Fruit fly (Drosophila melanogaster) whole organism, pupa: ENCODE measurements around the gene CG45544.

Experiments
- CG10348 ChIP-seq: fragments of 200-800 bp; sonication (Bioruptor generic); IDR thresholded peaks from 2 replicates; pipeline ENCODE4 v1.3.6; 2022; ENCODE audit warnings: missing biosample characterization, missing genetic modification characterization
- CG12605 ChIP-seq: fragments of 200-800 bp; sonication (Bioruptor generic); IDR thresholded peaks from 2 replicates; pipeline ENCODE4 v1.3.6; 2022; ENCODE audit warnings: missing biosample characterization, missing genetic modification characterization
- CG13204 ChIP-seq: fragments of 200-800 bp; sonication (Bioruptor generic); optimal IDR thresholded peaks from 2 replicates; lab custom pipeline; 2018; ENCODE audit warnings: missing biosample characterization, mild to moderate bottlenecking, missing genetic modification characterization, moderate library complexity
- CG14655 ChIP-seq: fragments of 200-800 bp; sonication (Bioruptor generic); optimal IDR thresholded peaks from 3 replicates; lab custom pipeline; 2017; ENCODE audit warnings: mild to moderate bottlenecking, missing biosample characterization, missing genetic modification reagents, missing genetic modification characterization
- CG15710 ChIP-seq: fragments of 200-800 bp; sonication (Bioruptor generic); optimal IDR thresholded peaks from 2 replicates; lab custom pipeline; 2018; ENCODE audit warnings: missing biosample characterization, mild to moderate bottlenecking, missing genetic modification characterization, moderate library complexity
- CG17806 ChIP-seq: fragments of 200-800 bp; sonication (Bioruptor generic); optimal IDR thresholded peaks from 2 replicates; lab custom pipeline; 2018; ENCODE audit warnings: missing biosample characterization, mild to moderate bottlenecking, missing genetic modification characterization, moderate library complexity
- CG32121 ChIP-seq: fragments of 200-800 bp; sonication (Bioruptor generic); IDR thresholded peaks from 2 replicates; pipeline ENCODE4 v1.3.6; 2022; ENCODE audit warnings: missing biosample characterization, missing genetic modification characterization
- CG34367 ChIP-seq: fragments of 200-800 bp; sonication (Bioruptor generic); optimal IDR thresholded peaks from 2 replicates; lab custom pipeline; 2018; ENCODE audit warnings: missing biosample characterization, mild to moderate bottlenecking, missing genetic modification characterization
- CG4496 ChIP-seq: fragments of 200-800 bp; sonication (Bioruptor generic); IDR thresholded peaks from 3 replicates; pipeline ENCODE4 v1.3.6; 2022; ENCODE audit warnings: missing biosample characterization, missing genetic modification characterization
- CG8159 ChIP-seq: fragments of 200-800 bp; sonication (Bioruptor generic); optimal IDR thresholded peaks from 3 replicates; lab custom pipeline; 2018; ENCODE audit warnings: missing biosample characterization, mild to moderate bottlenecking, missing genetic modification characterization, moderate library complexity
- CG8301 ChIP-seq: fragments of 200-800 bp; sonication (Bioruptor generic); optimal IDR thresholded peaks from 2 replicates; lab custom pipeline; 2018; ENCODE audit warnings: missing biosample characterization, mild to moderate bottlenecking, missing genetic modification characterization
- CG9948 ChIP-seq: fragments of 200-800 bp; sonication (Bioruptor generic); optimal IDR thresholded peaks from 2 replicates; lab custom pipeline; 2018; ENCODE audit warnings: missing biosample characterization, mild to moderate bottlenecking, missing genetic modification characterization, moderate library complexity
- D1 ChIP-seq: fragments of 200-800 bp; sonication (Bioruptor generic); optimal IDR thresholded peaks from 2 replicates; lab custom pipeline; 2018; ENCODE audit warnings: missing biosample characterization, mild to moderate bottlenecking, missing genetic modification characterization, moderate library complexity
- EcR ChIP-seq: fragments of 200-800 bp; sonication (Bioruptor generic); optimal IDR thresholded peaks from 3 replicates; lab custom pipeline; 2019; ENCODE audit warnings: missing biosample characterization, missing genetic modification characterization, mild to moderate bottlenecking, moderate library complexity, missing genetic modification reagents
- Ets98B ChIP-seq: fragments of 200-800 bp; sonication (Bioruptor generic); IDR thresholded peaks from 2 replicates; pipeline ENCODE4 v1.3.6; 2022; ENCODE audit warnings: missing biosample characterization, missing genetic modification characterization
- Pif1A ChIP-seq: fragments of 200-800 bp; sonication (Bioruptor generic); optimal IDR thresholded peaks from 3 replicates; lab custom pipeline; 2016; ENCODE audit warnings: missing biosample characterization, missing genetic modification characterization
- Pif1B ChIP-seq: fragments of 200-800 bp; sonication (Bioruptor generic); optimal IDR thresholded peaks from 3 replicates; lab custom pipeline; 2016; ENCODE audit warnings: missing biosample characterization, missing genetic modification characterization
- Snoo ChIP-seq: fragments of 200-800 bp; sonication (Bioruptor generic); optimal IDR thresholded peaks from 3 replicates; lab custom pipeline; 2017; ENCODE audit warnings: missing biosample characterization, mild to moderate bottlenecking, missing genetic modification characterization, inconsistent platforms
- fd96Ca ChIP-seq: fragments of 200-800 bp; sonication (Bioruptor generic); IDR thresholded peaks from 3 replicates; pipeline ENCODE4 v1.3.6; 2022; ENCODE audit warnings: missing biosample characterization, missing genetic modification characterization
- gl ChIP-seq: fragments of 200-800 bp; sonication (Bioruptor generic); optimal IDR thresholded peaks from 2 replicates; lab custom pipeline; 2018; ENCODE audit warnings: missing biosample characterization, mild to moderate bottlenecking, missing genetic modification characterization
- rn ChIP-seq: fragments of 200-800 bp; sonication (Bioruptor generic); IDR thresholded peaks from 2 replicates; pipeline ENCODE4 v1.3.6; 2022; ENCODE audit warnings: missing biosample characterization, missing genetic modification characterization

Gene CG45544

DNA sequence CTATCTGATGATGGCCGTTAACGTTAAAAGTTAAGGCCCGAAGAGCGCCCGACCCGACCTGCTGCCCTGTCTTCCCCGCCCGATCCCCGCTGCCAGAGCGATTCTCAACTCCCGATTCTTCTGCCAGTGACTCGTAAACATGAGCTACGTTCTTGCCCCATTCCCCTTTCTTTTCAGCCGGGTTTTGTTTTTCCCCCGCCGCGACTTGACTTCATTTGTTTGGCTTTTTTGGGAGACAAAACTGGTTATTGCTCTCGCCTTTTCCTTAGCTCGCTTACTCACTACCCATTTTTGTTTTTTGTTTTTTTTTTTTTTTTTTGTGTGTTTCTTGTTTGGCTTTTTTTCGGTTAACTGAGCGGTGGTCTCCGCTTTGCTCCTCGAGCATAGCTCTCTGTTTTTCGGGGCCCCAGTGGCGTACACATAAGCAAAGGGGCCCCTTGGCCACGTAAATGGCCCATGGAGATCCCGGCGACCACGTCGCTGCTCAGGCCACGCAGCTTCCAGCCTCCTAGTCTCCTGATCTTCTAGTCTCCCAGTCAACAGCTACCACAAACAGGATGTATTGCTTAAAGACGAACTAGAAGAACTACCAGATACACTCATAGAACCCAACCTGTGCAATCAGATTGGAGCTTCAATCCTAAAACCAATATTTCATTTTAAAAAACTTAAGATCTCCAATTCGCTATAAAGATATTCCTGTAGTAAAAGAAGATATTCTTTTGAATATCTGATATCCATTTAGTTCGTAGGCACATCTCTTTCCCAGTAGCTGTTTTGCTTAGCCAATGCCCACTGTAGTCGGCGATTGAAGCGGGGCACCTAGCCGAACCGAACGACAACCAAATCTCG is 45.5 kb upstream of the CG45544 start:
- peak; percentile 76 for TF ChIP-seq CG8301 (tag; lab: Kevin White, UChicago)
- peak; percentile 83 for TF ChIP-seq Ets98B (GFP tag; lab: Robert Waterston, UW)
- peak; percentile 86 for TF ChIP-seq CG4496 (GFP tag; lab: Robert Waterston, UW)
- TF ChIP-seq D1 (tag; lab: Kevin White, UChicago), result peak; percentile 15
- peak; percentile 88 for TF ChIP-seq Pif1B
- TF ChIP-seq CG9948 (tag; lab: Kevin White, UChicago), result peak; percentile 69
- peak; percentile 80 for TF ChIP-seq CG15710 (tag; lab: Kevin White, UChicago)
- TF ChIP-seq CG32121 (GFP tag; lab: Robert Waterston, UW), result peak; percentile 76
- TF ChIP-seq CG12605 (GFP tag; lab: Robert Waterston, UW), result peak; percentile 92
- peak; percentile 76 for TF ChIP-seq CG8159
- TF ChIP-seq CG17806, result peak; percentile 54
- TF ChIP-seq CG13204, result peak; percentile 57
- TF ChIP-seq rn (GFP tag; lab: Robert Waterston, UW), result peak; percentile 61
- peak; percentile 73 for TF ChIP-seq Snoo (tag; lab: Kevin White, UChicago)
- peak; percentile 64 for TF ChIP-seq CG34367 (tag; lab: Kevin White, UChicago)
- peak; percentile 72 for TF ChIP-seq CG10348 (GFP tag; lab: Robert Waterston, UW)
- TF ChIP-seq gl (tag; lab: Kevin White, UChicago), result peak; percentile 40
- peak; percentile 77 for TF ChIP-seq Pif1A (GFP tag; lab: Kevin White, UChicago)
- TF ChIP-seq CG14655 (GFP tag; lab: Kevin White, UChicago), result peak; percentile 86
- peak; percentile 88 for TF ChIP-seq EcR
- peak; percentile 79 for TF ChIP-seq fd96Ca (GFP tag; lab: Robert Waterston, UW)
- TF ChIP-seq, all 21 proteins: peak for 21

DNA sequence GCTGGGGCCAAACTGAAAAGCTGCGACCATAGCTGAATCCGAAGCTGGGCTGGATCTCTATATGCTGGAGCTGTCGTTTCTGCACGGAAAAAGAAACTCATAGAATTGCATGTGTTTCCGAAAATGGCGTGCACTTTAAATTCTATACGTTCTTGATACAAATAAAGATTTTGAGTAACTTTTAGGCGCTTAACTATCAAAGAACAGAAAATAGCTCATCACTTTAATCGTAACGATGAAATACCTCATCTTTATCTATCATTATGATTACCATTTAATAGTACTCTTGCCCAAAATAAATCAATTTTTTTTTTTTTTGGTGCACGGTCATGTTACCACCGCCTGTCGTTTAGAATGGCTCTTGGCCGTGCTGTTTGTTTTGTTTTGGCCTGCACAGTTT is 44.6 kb upstream of the CG45544 start:
- TF ChIP-seq Pif1B (peak; percentile 19), CG4496 (GFP tag; lab: Robert Waterston, UW) (peak; percentile 60; the same call in 2 of the 3 replicates), CG14655 (GFP tag; lab: Kevin White, UChicago) (peak; percentile 86), CG8159 (peak; percentile 19), rn (GFP tag; lab: Robert Waterston, UW) (no peak), CG15710 (tag; lab: Kevin White, UChicago) (no peak), Ets98B (GFP tag; lab: Robert Waterston, UW) (peak; percentile 23; the same call in 1 of the 2 replicates), Snoo (tag; lab: Kevin White, UChicago) (no peak), CG17806 (peak; percentile 19), CG9948 (tag; lab: Kevin White, UChicago) (peak; percentile 50), CG8301 (tag; lab: Kevin White, UChicago) (peak; percentile 79), CG32121 (GFP tag; lab: Robert Waterston, UW) (peak; percentile 43; the same call in 1 of the 2 replicates), fd96Ca (GFP tag; lab: Robert Waterston, UW) (peak; percentile 44; the same call in 1 of the 3 replicates)

DNA sequence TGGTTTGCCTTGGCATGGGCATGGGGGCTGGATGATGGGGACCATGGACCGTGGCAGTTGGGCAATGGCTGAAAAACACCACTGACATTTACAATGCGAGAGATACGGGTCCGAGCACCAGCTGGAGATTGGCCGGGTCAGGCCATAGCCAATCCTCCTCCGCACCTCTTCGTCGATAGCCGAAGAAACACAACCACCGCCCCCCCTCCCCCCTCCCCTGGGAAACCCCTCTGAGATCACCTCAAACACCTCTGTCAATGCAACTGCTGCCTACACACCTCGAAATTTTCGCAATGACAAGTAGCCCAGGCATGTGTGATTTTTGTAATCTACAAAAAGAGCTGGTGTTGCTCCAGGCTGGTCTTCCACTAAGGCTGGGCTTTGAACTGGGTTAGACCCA is 43.8 kb upstream of the CG45544 start:
- TF ChIP-seq CG4496 (GFP tag; lab: Robert Waterston, UW) (no peak), CG10348 (GFP tag; lab: Robert Waterston, UW) (no peak), CG9948 (tag; lab: Kevin White, UChicago) (no peak), D1 (tag; lab: Kevin White, UChicago) (no peak)

DNA sequence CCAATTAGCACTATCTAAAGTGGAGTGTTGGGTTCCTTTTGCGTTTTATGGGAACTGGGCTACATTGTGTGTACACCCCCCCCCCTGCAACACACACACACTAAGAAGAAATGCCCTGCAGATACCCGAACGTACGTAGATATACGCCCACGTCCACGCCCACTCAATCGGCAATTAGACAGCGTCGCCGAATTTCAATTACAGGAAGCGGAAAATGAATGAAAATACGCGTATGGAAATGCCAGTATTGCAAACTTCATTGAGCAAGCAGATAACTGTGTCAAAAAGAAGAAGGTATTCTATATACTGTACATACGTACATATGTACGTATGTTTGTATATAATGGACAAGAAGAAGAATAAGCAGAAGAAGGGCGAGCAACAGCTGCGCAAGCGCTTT is 42.9 kb upstream of the CG45544 start:
- no peak for TF ChIP-seq CG4496 (GFP tag; lab: Robert Waterston, UW)
- no peak for TF ChIP-seq Pif1B
- no peak for TF ChIP-seq rn (GFP tag; lab: Robert Waterston, UW)
- TF ChIP-seq CG13204, result no peak
- TF ChIP-seq CG8159, result no peak
- no peak for TF ChIP-seq gl (tag; lab: Kevin White, UChicago)
- no peak for TF ChIP-seq D1 (tag; lab: Kevin White, UChicago)
- TF ChIP-seq CG15710 (tag; lab: Kevin White, UChicago), result no peak
- TF ChIP-seq CG9948 (tag; lab: Kevin White, UChicago), result no peak

DNA sequence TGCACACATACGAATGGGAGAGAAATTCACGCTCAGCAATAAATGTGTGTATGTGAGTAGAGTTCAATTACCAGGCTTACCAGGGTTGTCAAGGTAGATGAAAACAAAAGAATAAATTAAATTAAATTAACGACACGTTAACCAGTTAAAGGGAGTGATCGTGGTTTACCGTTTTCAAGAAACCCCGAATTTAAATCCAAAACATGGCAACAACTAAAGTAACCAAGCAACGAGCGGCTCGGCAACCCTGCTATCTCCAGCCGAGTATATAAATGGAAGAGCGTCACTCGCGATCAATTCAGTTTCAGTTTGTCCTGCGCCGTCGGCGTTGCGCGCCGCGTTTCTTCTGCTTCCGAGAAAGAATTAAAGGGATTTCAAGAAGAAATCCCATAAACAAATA is 42.0 kb upstream of the CG45544 start:
- peak; percentile 100 for TF ChIP-seq CG4496 (GFP tag; lab: Robert Waterston, UW)
- TF ChIP-seq Pif1B, result peak; percentile 100
- TF ChIP-seq CG10348 (GFP tag; lab: Robert Waterston, UW), result peak; percentile 96
- peak; percentile 99 for TF ChIP-seq D1 (tag; lab: Kevin White, UChicago)
- peak; percentile 99 for TF ChIP-seq rn (GFP tag; lab: Robert Waterston, UW)
- peak; percentile 100 for TF ChIP-seq CG34367 (tag; lab: Kevin White, UChicago)
- peak; percentile 100 for TF ChIP-seq CG15710 (tag; lab: Kevin White, UChicago)
- TF ChIP-seq CG13204, result peak; percentile 99
- TF ChIP-seq CG9948 (tag; lab: Kevin White, UChicago), result peak; percentile 99
- TF ChIP-seq Ets98B (GFP tag; lab: Robert Waterston, UW), result peak; percentile 100
- TF ChIP-seq EcR, result peak; percentile 99
- peak; percentile 99 for TF ChIP-seq gl (tag; lab: Kevin White, UChicago)
- TF ChIP-seq Pif1A (GFP tag; lab: Kevin White, UChicago), result peak; percentile 100
- TF ChIP-seq CG12605 (GFP tag; lab: Robert Waterston, UW), result peak; percentile 100
- peak; percentile 100 for TF ChIP-seq CG8301 (tag; lab: Kevin White, UChicago)
- peak; percentile 100 for TF ChIP-seq CG14655 (GFP tag; lab: Kevin White, UChicago)
- TF ChIP-seq CG8159, result peak; percentile 100
- peak; percentile 100 for TF ChIP-seq CG17806
- TF ChIP-seq CG32121 (GFP tag; lab: Robert Waterston, UW), result peak; percentile 100
- peak; percentile 100 for TF ChIP-seq fd96Ca (GFP tag; lab: Robert Waterston, UW)
- peak; percentile 100 for TF ChIP-seq Snoo (tag; lab: Kevin White, UChicago)
